Worm (Caenorhabditis elegans): ENCODE data around the gene col-103.

Gene col-103

DNA sequence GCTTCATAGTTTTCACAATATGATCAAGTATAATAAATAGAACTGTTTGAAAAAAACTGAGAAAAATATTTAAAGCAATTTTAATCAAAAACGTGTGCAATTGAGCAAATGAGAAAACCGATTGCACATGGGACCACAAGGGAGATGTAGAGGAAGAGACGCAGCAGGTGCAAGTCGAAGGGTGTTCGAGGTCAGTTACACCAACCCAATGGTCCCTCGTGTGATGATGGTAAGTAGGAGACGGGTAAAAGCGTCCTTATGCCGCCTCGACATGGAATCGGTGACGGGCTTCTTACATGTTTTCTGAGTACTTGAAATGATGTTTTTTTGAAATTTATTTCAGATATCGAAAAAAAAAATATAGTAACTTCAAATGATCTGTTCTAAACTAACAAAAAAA is 35.4 kb downstream of the col-103 start, which contains the start of gene Y55F3C.9:
Gene Y55F3C.9, minus strand, starts transcription at position 101 of the 400 bp plus-strand sequence.
- TF ChIP-seq ceh-13 (GFP tag; optimal IDR thresholded peaks at IDR 0.05) = no peak
- no peak for TF ChIP-seq hnd-1 (tag; optimal IDR thresholded peaks at IDR 0.05)
- no peak for TF ChIP-seq ama-1 (optimal IDR thresholded peaks at IDR 0.05)
- no peak for TF ChIP-seq pes-1 (GFP tag; IDR thresholded peaks at IDR 0.05)
- TF ChIP-seq F13C5.2 (tag; optimal IDR thresholded peaks at IDR 0.05) = no peak
- TF ChIP-seq tra-4 (tag; optimal IDR thresholded peaks at IDR 0.05) = no peak
- no peak for TF ChIP-seq flt-1 (GFP tag; IDR thresholded peaks at IDR 0.05)
- no peak for TF ChIP-seq tbx-37 (GFP tag; conservative IDR thresholded peaks at IDR 0.05)
- no peak for TF ChIP-seq aly-1 (tag; optimal IDR thresholded peaks at IDR 0.05)
- no peak for TF ChIP-seq tbx-11 (GFP tag; IDR thresholded peaks at IDR 0.05)
- TF ChIP-seq scrt-1 (GFP tag; IDR thresholded peaks at IDR 0.05) = no peak
- no peak for TF ChIP-seq hmbx-1 (tag; optimal IDR thresholded peaks at IDR 0.05)
- no peak for TF ChIP-seq B0310.2 (tag; optimal IDR thresholded peaks at IDR 0.05)
- TF ChIP-seq ceh-36 (tag; optimal IDR thresholded peaks at IDR 0.05) = no peak
- TF ChIP-seq hmg-4 (GFP tag; optimal IDR thresholded peaks at IDR 0.05) = no peak
- TF ChIP-seq ets-7 (tag; optimal IDR thresholded peaks at IDR 0.05) = no peak
- no peak for TF ChIP-seq sea-1 (GFP tag; conservative IDR thresholded peaks at IDR 0.05)

DNA sequence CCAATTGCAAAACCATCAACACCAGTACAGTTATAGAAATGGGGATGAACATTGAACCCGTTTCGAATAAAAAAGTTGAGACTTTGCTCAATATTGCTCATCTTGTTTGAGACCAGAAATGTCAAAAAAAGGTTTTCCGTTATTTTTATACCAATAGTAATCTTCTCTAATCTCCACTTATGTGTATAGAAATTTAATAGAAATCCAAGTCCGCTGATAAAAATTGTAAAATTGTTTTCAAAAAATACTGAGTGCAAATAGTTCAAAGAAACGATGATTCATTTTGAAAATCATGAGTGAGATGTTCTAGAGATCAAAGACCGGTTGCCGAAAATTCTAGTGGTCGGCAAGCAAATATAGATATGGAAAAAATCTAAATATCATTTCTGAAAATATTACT is 44.1 kb downstream of the col-103 start, which contains the start of gene Y55F3C.10:
Gene Y55F3C.10, minus strand, starts transcription at position 101 of the 400 bp plus-strand sequence.
- TF ChIP-seq hmg-4 (GFP tag; optimal IDR thresholded peaks at IDR 0.05) = no peak
- TF ChIP-seq tbx-11 (GFP tag; IDR thresholded peaks at IDR 0.05) = no peak
- TF ChIP-seq F13C5.2 (tag; optimal IDR thresholded peaks at IDR 0.05) = no peak
- no peak for TF ChIP-seq ceh-13 (GFP tag; optimal IDR thresholded peaks at IDR 0.05)
- TF ChIP-seq B0310.2 (tag; optimal IDR thresholded peaks at IDR 0.05) = no peak
- no peak for TF ChIP-seq ama-1 (optimal IDR thresholded peaks at IDR 0.05)
- no peak for TF ChIP-seq flt-1 (GFP tag; IDR thresholded peaks at IDR 0.05)
- TF ChIP-seq ceh-36 (tag; optimal IDR thresholded peaks at IDR 0.05) = no peak
- TF ChIP-seq scrt-1 (GFP tag; IDR thresholded peaks at IDR 0.05) = no peak
- no peak for TF ChIP-seq sea-1 (GFP tag; conservative IDR thresholded peaks at IDR 0.05)
- TF ChIP-seq aly-1 (tag; optimal IDR thresholded peaks at IDR 0.05) = no peak
- no peak for TF ChIP-seq tra-4 (tag; optimal IDR thresholded peaks at IDR 0.05)
- no peak for TF ChIP-seq hmbx-1 (tag; optimal IDR thresholded peaks at IDR 0.05)
- no peak for TF ChIP-seq pes-1 (GFP tag; IDR thresholded peaks at IDR 0.05)
- TF ChIP-seq hnd-1 (tag; optimal IDR thresholded peaks at IDR 0.05) = no peak
- TF ChIP-seq ets-7 (tag; optimal IDR thresholded peaks at IDR 0.05) = no peak

DNA sequence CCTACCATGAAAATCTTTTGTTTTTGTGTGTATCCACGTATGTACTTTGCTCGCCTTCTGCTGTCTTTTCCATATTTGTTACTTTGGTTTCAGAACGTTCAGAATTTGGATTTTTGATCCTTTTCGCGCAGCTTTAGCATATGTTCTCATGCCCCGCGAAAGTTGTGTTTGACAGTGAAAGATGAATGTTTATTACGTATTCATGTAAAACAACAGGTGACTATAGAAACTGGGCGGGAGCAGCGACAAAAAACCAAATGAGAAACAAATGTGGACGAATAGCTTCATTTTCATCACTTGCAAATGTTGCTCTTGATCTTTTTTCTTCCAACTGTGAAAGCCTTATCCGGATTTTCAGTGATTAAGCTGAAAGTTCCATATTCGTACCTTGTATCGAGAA is 47.2 kb downstream of the col-103 start, which contains the start of gene clec-164:
Gene clec-164, plus strand, starts transcription at position 301 of the 400 bp plus-strand sequence.
- TF ChIP-seq hmg-4 (GFP tag; optimal IDR thresholded peaks at IDR 0.05) (no peak), ets-7 (tag; optimal IDR thresholded peaks at IDR 0.05) (no peak), hnd-1 (tag; optimal IDR thresholded peaks at IDR 0.05) (no peak)

- no peak for TF ChIP-seq sea-1 (GFP tag; conservative IDR thresholded peaks at IDR 0.05)
- TF ChIP-seq tbx-11 (GFP tag; IDR thresholded peaks at IDR 0.05) = no peak
Observed at ce11 chrIV:715433-715832, 48.0 kb downstream of the col-103 start.
